Fruit fly (Drosophila melanogaster): ENCODE data around the gene Smg5.

The Smg5 gene

DNA sequence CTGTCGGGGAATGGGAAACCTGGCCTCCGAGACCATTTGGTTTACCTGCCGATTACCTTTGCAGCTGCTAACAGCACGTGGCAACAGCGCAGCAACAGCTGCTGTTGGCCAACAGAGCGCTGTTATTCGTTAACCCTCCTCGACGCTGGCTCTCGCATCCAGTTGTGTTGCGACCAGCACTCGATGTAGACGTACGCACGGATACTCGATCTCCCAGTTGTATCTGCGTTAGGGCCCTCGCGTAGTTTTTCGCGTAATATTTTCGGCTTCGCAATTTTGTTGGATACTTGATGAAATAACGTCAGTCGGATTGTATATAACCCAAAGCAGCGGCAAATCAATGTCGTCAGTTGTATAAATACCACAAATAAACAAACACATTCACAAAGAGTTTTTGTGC lies 25.7 kb downstream of the Smg5 start (continued):
- TF ChIP-seq ac (GFP tag; optimal IDR thresholded peaks at IDR 0.05) (peak; percentile 62), CG10147 (GFP tag; optimal IDR thresholded peaks at IDR 0.05) (no peak), Aef1 (GFP tag; IDR thresholded peaks at IDR 0.05) (no peak), HmgZ (tag; optimal IDR thresholded peaks at IDR 0.05) (no peak), dpn (GFP tag; optimal IDR thresholded peaks at IDR 0.05) (peak in 1 of 2 experiments; percentile 10), pfk (GFP tag; optimal IDR thresholded peaks at IDR 0.05) (no peak), jing (GFP tag; optimal IDR thresholded peaks at IDR 0.05) (no peak), CG31224 (GFP tag; IDR thresholded peaks at IDR 0.05) (no peak), CG6254 (GFP tag; optimal IDR thresholded peaks at IDR 0.05) (no peak), CG8478 (optimal IDR thresholded peaks at IDR 0.05) (no peak), ci (GFP tag; IDR thresholded peaks at IDR 0.05) (peak; percentile 85), esg (GFP tag; conservative IDR thresholded peaks at IDR 0.05) (no peak), CG4854 (GFP tag; optimal IDR thresholded peaks at IDR 0.05) (peak; percentile 52), NFAT (GFP tag; IDR thresholded peaks at IDR 0.05) (no peak), Fer3 (tag; optimal IDR thresholded peaks at IDR 0.05) (peak; percentile 15), nerfin-2 (GFP tag; IDR thresholded peaks at IDR 0.05; ENCODE audit: partially characterized antibody) (no peak), CG7987 (GFP tag; optimal IDR thresholded peaks at IDR 0.05) (peak; percentile 42), mam (GFP tag; optimal IDR thresholded peaks at IDR 0.05) (no peak), CG17359 (tag; optimal IDR thresholded peaks at IDR 0.05) (peak; percentile 20), CG31388 (GFP tag; optimal IDR thresholded peaks at IDR 0.05) (no peak), Ets97D (GFP tag; optimal IDR thresholded peaks at IDR 0.05) (no peak), shn (GFP tag; optimal IDR thresholded peaks at IDR 0.05) (no peak), toy (GFP tag; IDR thresholded peaks at IDR 0.05) (no peak), Myb (GFP tag; optimal IDR thresholded peaks at IDR 0.05) (no peak), CG6854 (GFP tag; optimal IDR thresholded peaks at IDR 0.05) (no peak), CG34224 (GFP tag; IDR thresholded peaks at IDR 0.05; ENCODE audit: partially characterized antibody) (peak; percentile 19; the same call in 1 of the 3 replicates), Trl (optimal IDR thresholded peaks at IDR 0.05) (peak in 1 of 2 experiments; percentile 23), Trl (GFP tag; optimal IDR thresholded peaks at IDR 0.05) (peak; percentile 34), CG11695 (GFP tag; IDR thresholded peaks at IDR 0.05) (0 out of 3 replicates have a peak, but pooled peaks have one; percentile 46), zfh2 (GFP tag; optimal IDR thresholded peaks at IDR 0.05) (peak; percentile 29), Fer2 (tag; optimal IDR thresholded peaks at IDR 0.05) (no peak), Bgb (GFP tag; IDR thresholded peaks at IDR 0.05; ENCODE audit: partially characterized antibody) (peak; percentile 77; the same call in 1 of the 2 replicates), sens-2 (GFP tag; IDR thresholded peaks at IDR 0.05) (peak; percentile 22; the same call in 1 of the 2 replicates), CG9797 (GFP tag; optimal IDR thresholded peaks at IDR 0.05) (no peak), NC2β (GFP tag; optimal IDR thresholded peaks at IDR 0.05) (no peak), B-H1 (GFP tag; IDR thresholded peaks at IDR 0.05) (no peak; the same call in 2 of the 3 replicates), CG17912 (GFP tag; optimal IDR thresholded peaks at IDR 0.05) (no peak), rib (GFP tag; IDR thresholded peaks at IDR 0.05) (peak; percentile 55; the same call in 1 of the 2 replicates), Oli (tag; optimal IDR thresholded peaks at IDR 0.05) (no peak), sug (tag; optimal IDR thresholded peaks at IDR 0.05) (peak; percentile 55), CG12071 (GFP tag; optimal IDR thresholded peaks at IDR 0.05) (peak; percentile 56), CG14014 (GFP tag; IDR thresholded peaks at IDR 0.05) (no peak; the same call in 1 of the 2 replicates), CG6683 (GFP tag; optimal IDR thresholded peaks at IDR 0.05) (no peak), CG15073 (GFP tag; optimal IDR thresholded peaks at IDR 0.05) (no peak), CG12219 (GFP tag; optimal IDR thresholded peaks at IDR 0.05) (peak; percentile 15), wek (GFP tag; optimal IDR thresholded peaks at IDR 0.05) (peak; percentile 34), gce (GFP tag; IDR thresholded peaks at IDR 0.05) (0 out of 3 replicates have a peak, but pooled peaks have one; percentile 42), YL-1 (GFP tag; optimal IDR thresholded peaks at IDR 0.05) (no peak), ttk (GFP tag; IDR thresholded peaks at IDR 0.05) (peak; percentile 44; the same call in 1 of the 2 replicates), amos (GFP tag; IDR thresholded peaks at IDR 0.05; ENCODE audit: partially characterized antibody) (peak; percentile 66; the same call in 1 of the 2 replicates), nau (GFP tag; optimal IDR thresholded peaks at IDR 0.05) (peak; percentile 27)

Data from whole organism, embryonic.